Fruit fly (Drosophila melanogaster): Measurements from ENCODE around the gene CG17211.

CG17211 gene

DNA sequence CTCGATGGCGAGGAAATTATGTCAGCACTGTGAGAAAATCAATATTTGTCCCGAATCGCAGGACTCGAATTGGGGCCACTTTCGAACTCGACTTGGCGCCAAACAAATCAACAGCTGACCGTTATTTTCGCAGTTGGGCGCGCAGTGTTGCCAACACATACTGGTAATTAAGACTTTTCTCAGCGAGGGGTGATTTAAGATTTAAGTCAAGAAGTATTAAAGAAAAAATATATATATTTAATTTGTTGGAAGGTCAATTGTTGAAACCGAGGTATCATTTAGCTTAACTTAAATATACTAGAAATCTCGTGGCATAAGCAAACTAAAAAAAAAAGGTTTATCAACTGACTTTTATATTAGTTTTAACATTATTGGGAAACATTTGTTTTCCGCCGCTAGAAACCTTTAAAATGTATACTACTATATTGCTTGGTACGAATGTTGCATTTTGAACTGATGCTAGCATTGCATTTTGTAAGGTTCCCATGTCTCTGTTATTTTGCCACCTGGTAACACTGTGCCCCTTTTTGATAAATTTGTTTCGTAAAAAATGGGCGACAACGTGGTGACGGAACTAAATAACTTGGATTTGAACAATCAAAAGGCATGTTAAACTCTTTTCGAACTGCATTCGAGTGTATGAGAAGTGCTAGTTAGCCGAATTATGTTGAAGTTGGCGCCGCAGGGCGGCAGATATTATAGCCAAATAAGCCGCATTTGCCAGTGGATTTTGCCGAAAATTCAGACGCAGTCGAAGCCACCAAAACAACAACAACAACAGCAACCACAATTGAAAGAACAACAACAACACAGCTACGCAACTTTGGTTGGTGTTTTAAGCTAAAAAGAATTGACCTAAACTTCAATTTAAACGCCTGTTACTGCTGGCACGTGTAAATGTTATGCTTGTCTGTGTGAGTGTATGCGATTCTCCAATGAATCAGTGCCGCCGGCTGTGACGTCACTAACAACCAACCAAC is 10.6 kb upstream of the CG17211 start, which contains the start of the genes Patsas and ThrRS (continued):
- peak; percentile 55 for TF ChIP-seq CHES-1-like (GFP tag; optimal IDR thresholded peaks at IDR 0.05)
- TF ChIP-seq hth (optimal IDR thresholded peaks at IDR 0.05), result no peak
- TF ChIP-seq fd96Cb (tag; optimal IDR thresholded peaks at IDR 0.05), result peak; percentile 88
- TF ChIP-seq Tbp (GFP tag; optimal IDR thresholded peaks at IDR 0.05), result no peak
- TF ChIP-seq sens (GFP tag), result peak; percentile 96
- peak; percentile 72 for TF ChIP-seq Asciz (GFP tag; optimal IDR thresholded peaks at IDR 0.05)
- peak; percentile 23; the same call in 1 of the 2 replicates for TF ChIP-seq sens-2 (GFP tag; IDR thresholded peaks at IDR 0.05)
- peak; percentile 79 for TF ChIP-seq CG17385 (GFP tag; optimal IDR thresholded peaks at IDR 0.05)
- peak; percentile 83 for TF ChIP-seq Drgx (GFP tag; IDR thresholded peaks at IDR 0.05)
- TF ChIP-seq esg (GFP tag; conservative IDR thresholded peaks at IDR 0.05), result peak; percentile 86
- no peak for TF ChIP-seq prd (optimal IDR thresholded peaks at IDR 0.05)
- TF ChIP-seq prd (GFP tag; IDR thresholded peaks at IDR 0.05), result peak; percentile 98
- TF ChIP-seq CG10267 (tag; optimal IDR thresholded peaks at IDR 0.05), result peak; percentile 84
- peak; percentile 91 for TF ChIP-seq Hmr (GFP tag; optimal IDR thresholded peaks at IDR 0.05)
- peak; percentile 72 for TF ChIP-seq tx (GFP tag; optimal IDR thresholded peaks at IDR 0.05)
- TF ChIP-seq onecut (GFP tag; IDR thresholded peaks at IDR 0.05), result peak; percentile 97
- TF ChIP-seq odd (GFP tag; optimal IDR thresholded peaks at IDR 0.05), result no peak
- no peak; the same call in 2 of the 3 replicates for TF ChIP-seq CG6175 (GFP tag; IDR thresholded peaks at IDR 0.05)
- TF ChIP-seq ssp (GFP tag; IDR thresholded peaks at IDR 0.05), result peak; percentile 97
- TF ChIP-seq Oaz (GFP tag; IDR thresholded peaks at IDR 0.05), result peak; percentile 65; the same call in 1 of the 2 replicates
- TF ChIP-seq CG5953 (GFP tag; IDR thresholded peaks at IDR 0.05), result peak; percentile 65
- TF ChIP-seq YL-1 (GFP tag; optimal IDR thresholded peaks at IDR 0.05), result peak; percentile 65
- peak; percentile 76 for TF ChIP-seq shn (GFP tag; optimal IDR thresholded peaks at IDR 0.05)
- peak; percentile 63 for TF ChIP-seq CG11723 (GFP tag; optimal IDR thresholded peaks at IDR 0.05)
- peak; percentile 88 for TF ChIP-seq Fer1 (GFP tag; optimal IDR thresholded peaks at IDR 0.05)
- TF ChIP-seq CG2875 (GFP tag; optimal IDR thresholded peaks at IDR 0.05), result peak; percentile 47
- peak; percentile 82 for TF ChIP-seq Xrp1 (GFP tag; IDR thresholded peaks at IDR 0.05)
- peak; percentile 87 for TF ChIP-seq Sox102F (GFP tag; optimal IDR thresholded peaks at IDR 0.05)
- no peak for TF ChIP-seq CG10321 (GFP tag; IDR thresholded peaks at IDR 0.05)
- TF ChIP-seq CoRest (tag; optimal IDR thresholded peaks at IDR 0.05), result peak; percentile 95
- TF ChIP-seq sna (GFP tag; IDR thresholded peaks at IDR 0.05; ENCODE audit: partially characterized antibody), result no peak
- TF ChIP-seq otp (GFP tag; IDR thresholded peaks at IDR 0.05), result peak; percentile 71; the same call in 2 of the 3 replicates
- peak; percentile 49 for TF ChIP-seq CG10274 (GFP tag; optimal IDR thresholded peaks at IDR 0.05)
- peak; percentile 82 for TF ChIP-seq CG1233 (GFP tag; optimal IDR thresholded peaks at IDR 0.05)
- TF ChIP-seq CG2199 (GFP tag; IDR thresholded peaks at IDR 0.05), result peak; percentile 64; the same call in 1 of the 3 replicates
- no peak for TF ChIP-seq lov (optimal IDR thresholded peaks at IDR 0.05)
- 0 out of 3 replicates have a peak, but pooled peaks have one; percentile 15 for TF ChIP-seq lov (GFP tag; IDR thresholded peaks at IDR 0.05)
- TF ChIP-seq Adf1 (GFP tag; IDR thresholded peaks at IDR 0.05), result peak; percentile 52
- no peak for TF ChIP-seq chinmo (GFP tag; IDR thresholded peaks at IDR 0.05; ENCODE audit: partially characterized antibody)
- TF ChIP-seq zf30C (GFP tag; optimal IDR thresholded peaks at IDR 0.05), result no peak
- no peak for TF ChIP-seq CG5180 (GFP tag; optimal IDR thresholded peaks at IDR 0.05)
- peak; percentile 90 for TF ChIP-seq CG4360 (GFP tag; IDR thresholded peaks at IDR 0.05)
- peak; percentile 4 for TF ChIP-seq disco-r (GFP tag; optimal IDR thresholded peaks at IDR 0.05)
- peak; percentile 41 for TF ChIP-seq Hmx (GFP tag; optimal IDR thresholded peaks at IDR 0.05)
- peak; percentile 82; the same call in 2 of the 3 replicates for TF ChIP-seq so (GFP tag; IDR thresholded peaks at IDR 0.05)
- TF ChIP-seq Antp (GFP tag; optimal IDR thresholded peaks at IDR 0.05), result peak; percentile 67
- peak; percentile 69 for TF ChIP-seq danr (GFP tag; IDR thresholded peaks at IDR 0.05)
- no peak for TF ChIP-seq CG12769 (tag; optimal IDR thresholded peaks at IDR 0.05)
- TF ChIP-seq CG7786 (GFP tag; optimal IDR thresholded peaks at IDR 0.05), result peak; percentile 65

All from whole organism, embryonic.